Worm (Caenorhabditis elegans) whole organism, mixed stage, embryonic: Measurements from ENCODE around the gene T06A1.1.

Source experiments
- M03D4.4 ChIP-seq: sonication (generic microtip); optimal IDR thresholded peaks from 2 replicates; lab custom pipeline; 2017; ENCODE audit warnings: mild to moderate bottlenecking, missing genetic modification characterization, missing compliant biosample characterization
- bed-3 ChIP-seq: fragments of 200-800 bp; sonication (Bioruptor generic); optimal IDR thresholded peaks from 3 replicates; lab custom pipeline; 2018; ENCODE audit warnings: mild to moderate bottlenecking, missing genetic modification characterization, moderate library complexity, missing compliant biosample characterization
- blmp-1 ChIP-seq: fragments of 150-350 bp; optimal IDR thresholded peaks from 2 replicates; lab custom pipeline; 2014; ENCODE audit warnings: missing biosample characterization, missing genetic modification characterization
- ceh-39 ChIP-seq: fragments of 150-350 bp; optimal IDR thresholded peaks from 2 replicates; lab custom pipeline; 2014; ENCODE audit warnings: missing biosample characterization, missing genetic modification characterization
- ceh-43 ChIP-seq: fragments of 200-800 bp; sonication (Bioruptor generic); optimal IDR thresholded peaks from 2 replicates; lab custom pipeline; 2018; ENCODE audit warnings: mild to moderate bottlenecking, missing genetic modification characterization, moderate library complexity, missing compliant biosample characterization
- ceh-83 ChIP-seq: fragments of 200-800 bp; sonication (Bioruptor generic); optimal IDR thresholded peaks from 2 replicates; lab custom pipeline; 2018; ENCODE audit warnings: mild to moderate bottlenecking, missing genetic modification characterization, missing compliant biosample characterization
- ces-1 ChIP-seq: fragments of 150-350 bp; optimal IDR thresholded peaks from 2 replicates; lab custom pipeline; 2014; ENCODE audit warnings: missing biosample characterization, missing genetic modification reagents, missing genetic modification characterization
- cnd-1 ChIP-seq: fragments of 200-800 bp; sonication (Bioruptor generic); optimal IDR thresholded peaks from 2 replicates; lab custom pipeline; 2018; ENCODE audit warnings: mild to moderate bottlenecking, missing genetic modification characterization, missing compliant biosample characterization
- drap-1 ChIP-seq: fragments of 200-800 bp; sonication (Bioruptor generic); optimal IDR thresholded peaks from 3 replicates; lab custom pipeline; 2018; ENCODE audit warnings: mild to moderate bottlenecking, missing genetic modification characterization, missing compliant biosample characterization
- elt-1 ChIP-seq: sonication (generic microtip); optimal IDR thresholded peaks from 2 replicates; lab custom pipeline; 2017; ENCODE audit warnings: missing genetic modification characterization, mild to moderate bottlenecking, missing compliant biosample characterization, antibody characterized with exemption, moderate library complexity, borderline replicate concordance; ENCODE audit not compliant: insufficient read depth
- elt-3 ChIP-seq: fragments of 150-350 bp; optimal IDR thresholded peaks from 2 replicates; lab custom pipeline; 2014; ENCODE audit warnings: missing biosample characterization, missing genetic modification characterization
- flh-1 ChIP-seq: fragments of 200-800 bp; sonication (Bioruptor generic); optimal IDR thresholded peaks from 2 replicates; lab custom pipeline; 2018; ENCODE audit warnings: mild to moderate bottlenecking, missing genetic modification characterization, moderate library complexity, missing compliant biosample characterization
- hlh-1 ChIP-seq: fragments of 150-350 bp; optimal IDR thresholded peaks from 2 replicates; lab custom pipeline; 2014; ENCODE audit warnings: missing biosample characterization, missing genetic modification reagents, missing genetic modification characterization
- lin-32 ChIP-seq: fragments of 200-800 bp; sonication (Bioruptor generic); optimal IDR thresholded peaks from 2 replicates; lab custom pipeline; 2018; ENCODE audit warnings: mild to moderate bottlenecking, missing genetic modification characterization, missing compliant biosample characterization
- lsy-2 ChIP-seq: fragments of 150-350 bp; optimal IDR thresholded peaks from 2 replicates; lab custom pipeline; 2014; ENCODE audit warnings: missing biosample characterization, missing genetic modification characterization
- mab-5 ChIP-seq: fragments of 150-350 bp; optimal IDR thresholded peaks from 2 replicates; lab custom pipeline; 2014; ENCODE audit warnings: missing biosample characterization, missing genetic modification characterization
- mep-1 ChIP-seq: fragments of 150-350 bp; optimal IDR thresholded peaks from 2 replicates; lab custom pipeline; 2017; ENCODE audit warnings: missing biosample characterization, missing genetic modification reagents, missing genetic modification characterization, inconsistent platforms
- mls-2 ChIP-seq: sonication (generic microtip); optimal IDR thresholded peaks from 2 replicates; lab custom pipeline; 2016; ENCODE audit warnings: mild to moderate bottlenecking, missing genetic modification characterization, moderate library complexity, missing compliant biosample characterization
- nhr-12 ChIP-seq: fragments of 150-350 bp; optimal IDR thresholded peaks from 2 replicates; lab custom pipeline; 2014; ENCODE audit warnings: missing biosample characterization, missing genetic modification characterization
- nhr-2 ChIP-seq: fragments of 150-350 bp; optimal IDR thresholded peaks from 2 replicates; lab custom pipeline; 2014; ENCODE audit warnings: missing biosample characterization, missing genetic modification characterization
- nhr-237 ChIP-seq: fragments of 150-350 bp; optimal IDR thresholded peaks from 2 replicates; lab custom pipeline; 2014; ENCODE audit warnings: missing biosample characterization, missing genetic modification characterization
- nhr-76 ChIP-seq: sonication (generic microtip); optimal IDR thresholded peaks from 2 replicates; lab custom pipeline; 2017; ENCODE audit warnings: missing biosample characterization, missing genetic modification characterization
- pha-4 ChIP-seq: fragments of 150-350 bp; optimal IDR thresholded peaks from 2 replicates; lab custom pipeline; 2018; ENCODE audit warnings: missing biosample characterization, missing genetic modification reagents, missing genetic modification characterization
- sem-2 ChIP-seq: fragments of 200-800 bp; sonication (Bioruptor generic); optimal IDR thresholded peaks from 2 replicates; lab custom pipeline; 2018; ENCODE audit warnings: mild to moderate bottlenecking, missing genetic modification characterization, missing compliant biosample characterization
- snpc-4 ChIP-seq: fragments of 150-350 bp; optimal IDR thresholded peaks from 2 replicates; lab custom pipeline; 2014; ENCODE audit warnings: missing biosample characterization, missing genetic modification characterization
- sptf-1 ChIP-seq: sonication (generic microtip); optimal IDR thresholded peaks from 2 replicates; lab custom pipeline; 2017; ENCODE audit warnings: mild to moderate bottlenecking, missing genetic modification characterization, moderate library complexity, missing compliant biosample characterization
- unc-120 ChIP-seq: sonication (generic microtip); optimal IDR thresholded peaks from 2 replicates; lab custom pipeline; 2017; ENCODE audit warnings: missing genetic modification characterization, missing compliant biosample characterization; ENCODE audit not compliant: poor library complexity, severe bottlenecking
- unc-39 ChIP-seq: fragments of 150-350 bp; optimal IDR thresholded peaks from 2 replicates; lab custom pipeline; 2014; ENCODE audit warnings: missing biosample characterization, missing genetic modification characterization
- unc-62 ChIP-seq: fragments of 150-350 bp; optimal IDR thresholded peaks from 2 replicates; lab custom pipeline; 2014; ENCODE audit warnings: missing biosample characterization, missing genetic modification reagents, missing genetic modification characterization
- zip-8 ChIP-seq: fragments of 150-350 bp; optimal IDR thresholded peaks from 2 replicates; lab custom pipeline; 2014; ENCODE audit warnings: missing biosample characterization, missing genetic modification characterization
- ztf-11 ChIP-seq: fragments of 150-350 bp; optimal IDR thresholded peaks from 2 replicates; lab custom pipeline; 2014; ENCODE audit warnings: missing biosample characterization, missing genetic modification characterization

The T06A1.1 gene

DNA sequence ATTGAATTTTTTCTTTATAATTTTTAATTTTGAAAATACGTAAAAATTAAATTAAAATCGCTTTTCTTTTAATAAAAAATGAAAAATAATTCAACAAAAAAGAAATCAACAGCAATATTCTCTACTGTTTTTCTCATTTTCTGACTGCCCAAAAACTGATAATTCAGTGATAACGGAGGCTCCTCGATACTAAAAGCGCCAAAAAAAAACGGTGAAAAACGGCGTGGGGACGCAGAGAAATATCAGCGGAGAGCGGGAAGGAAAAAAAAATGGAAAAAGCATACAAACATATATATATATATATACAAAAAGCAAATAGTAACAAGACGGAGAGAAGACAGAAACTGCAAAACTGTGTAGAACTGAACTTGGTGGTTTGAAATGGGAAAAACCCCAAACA is 42.3 kb downstream of the T06A1.1 start:
- TF ChIP-seq sem-2 (GFP tag; lab: Kevin White, UChicago) (no peak), unc-39 (tag; lab: Kevin White, UChicago) (no peak), mep-1 (tag; lab: Kevin White, UChicago) (no peak), pha-4 (tag; lab: Kevin White, UChicago) (no peak), ceh-43 (GFP tag; lab: Kevin White, UChicago) (no peak), nhr-237 (tag; lab: Kevin White, UChicago) (no peak)
- TF ChIP-seq, all 35 proteins: peak for 0

DNA sequence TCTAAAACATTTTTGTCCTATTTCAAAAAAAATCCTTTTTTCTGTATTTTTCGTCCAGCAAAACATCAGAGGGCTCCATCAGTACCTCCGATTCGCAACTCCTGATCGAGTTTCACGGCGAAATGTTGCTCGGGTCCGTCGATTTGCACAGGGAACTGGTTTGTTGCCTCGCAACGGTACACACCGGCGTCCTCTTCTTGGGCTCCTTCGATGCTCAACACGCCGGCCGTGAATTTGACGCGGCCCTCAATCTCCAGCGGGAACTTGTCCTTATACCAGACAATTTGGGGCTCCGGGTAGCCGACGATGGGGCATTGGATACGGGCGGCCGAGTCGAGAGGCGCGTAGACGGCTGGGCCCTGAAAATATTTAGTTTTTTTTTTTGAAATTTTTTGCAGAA is 47.4 kb downstream of the T06A1.1 start:
- TF ChIP-seq snpc-4 (tag; lab: Kevin White, UChicago) (no peak), M03D4.4 (tag; lab: Kevin White, UChicago) (no peak), mep-1 (tag; lab: Kevin White, UChicago) (no peak), nhr-76 (tag; lab: Kevin White, UChicago) (no peak), lin-32 (GFP tag; lab: Kevin White, UChicago) (no peak), unc-39 (tag; lab: Kevin White, UChicago) (no peak), nhr-237 (tag; lab: Kevin White, UChicago) (no peak), sem-2 (GFP tag; lab: Kevin White, UChicago) (no peak), bed-3 (no peak)

DNA sequence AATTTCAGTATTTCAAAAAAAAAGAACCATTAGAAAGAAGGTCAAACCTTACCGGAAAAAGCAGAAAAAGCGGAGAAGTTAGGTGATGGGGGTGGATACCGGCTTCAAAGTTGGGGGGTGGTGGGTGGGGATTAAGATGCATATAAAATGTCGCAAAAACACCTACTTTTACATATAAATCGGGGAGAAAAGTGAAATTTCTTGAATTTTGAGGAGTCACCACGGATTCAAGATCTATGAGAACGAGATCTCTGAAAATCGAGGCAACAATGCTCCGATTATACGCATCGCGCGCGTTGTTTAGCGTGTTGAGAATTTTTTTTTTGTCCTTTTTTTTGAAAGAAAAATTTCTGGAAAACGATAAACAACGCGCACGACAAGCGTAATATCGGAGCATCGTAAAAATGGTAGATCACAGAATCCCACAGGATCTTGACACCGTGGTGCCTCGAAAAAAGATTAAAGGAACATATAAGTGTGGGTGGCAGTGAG is 49.8 kb downstream of the T06A1.1 start:
- TF ChIP-seq M03D4.4 (tag; lab: Kevin White, UChicago), result no peak
- TF ChIP-seq lsy-2, result no peak
- peak; percentile 73 for TF ChIP-seq sptf-1 (tag; lab: Kevin White, UChicago)
- peak; percentile 25 for TF ChIP-seq sem-2 (GFP tag; lab: Kevin White, UChicago)
- no peak for TF ChIP-seq unc-39 (tag; lab: Kevin White, UChicago)
- TF ChIP-seq hlh-1 (tag; lab: Kevin White, UChicago), result no peak
- no peak for TF ChIP-seq blmp-1 (tag; lab: Kevin White, UChicago)
- TF ChIP-seq zip-8, result no peak
- TF ChIP-seq elt-1 (tag; lab: Kevin White, UChicago), result no peak
- TF ChIP-seq drap-1 (GFP tag; lab: Kevin White, UChicago), result no peak
- TF ChIP-seq ces-1 (GFP tag; lab: Kevin White, UChicago), result no peak
- no peak for TF ChIP-seq lin-32 (GFP tag; lab: Kevin White, UChicago)
- TF ChIP-seq flh-1 (GFP tag; lab: Kevin White, UChicago), result no peak
- no peak for TF ChIP-seq nhr-12
- peak; percentile 59 for TF ChIP-seq mls-2
- TF ChIP-seq nhr-237 (tag; lab: Kevin White, UChicago), result no peak
- TF ChIP-seq ceh-43 (GFP tag; lab: Kevin White, UChicago), result no peak
- no peak for TF ChIP-seq ceh-39 (tag; lab: Kevin White, UChicago)
- TF ChIP-seq bed-3, result peak; percentile 29
- TF ChIP-seq mep-1 (tag; lab: Kevin White, UChicago), result no peak
- TF ChIP-seq unc-120 (tag; lab: Kevin White, UChicago), result no peak
- TF ChIP-seq nhr-2 (tag; lab: Kevin White, UChicago), result peak; percentile 1
- no peak for TF ChIP-seq elt-3 (tag; lab: Kevin White, UChicago)
- no peak for TF ChIP-seq ztf-11 (tag; lab: Kevin White, UChicago)
- no peak for TF ChIP-seq cnd-1
- TF ChIP-seq unc-62 (GFP tag; lab: Kevin White, UChicago), result no peak
- TF ChIP-seq ceh-83, result peak; percentile 49
- no peak for TF ChIP-seq snpc-4 (tag; lab: Kevin White, UChicago)
- no peak for TF ChIP-seq mab-5 (tag; lab: Kevin White, UChicago)
- TF ChIP-seq, all 35 proteins: peak for 6

DNA sequence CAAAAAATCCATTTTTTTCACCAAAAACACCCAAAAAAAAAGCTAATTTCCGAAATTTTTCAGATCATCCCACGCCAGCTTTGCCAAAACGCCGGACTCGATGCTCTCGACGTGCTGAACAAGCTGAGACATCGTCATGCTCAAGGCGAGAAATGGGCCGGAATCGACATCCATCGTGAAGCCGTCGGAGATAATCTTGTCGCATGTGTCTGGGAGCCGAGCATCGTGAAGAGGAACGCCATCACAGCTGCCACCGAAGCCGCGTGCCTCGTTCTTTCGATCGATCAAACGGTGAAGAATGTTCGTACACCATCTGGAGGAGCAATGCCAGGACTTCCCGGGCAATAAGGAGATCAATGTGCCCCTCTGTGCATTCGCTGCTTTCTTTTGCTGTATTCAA is 50.6 kb downstream of the T06A1.1 start:
- TF ChIP-seq mab-5 (tag; lab: Kevin White, UChicago), result no peak
- TF ChIP-seq ceh-83, result no peak
- no peak for TF ChIP-seq mls-2
- no peak for TF ChIP-seq unc-120 (tag; lab: Kevin White, UChicago)
- TF ChIP-seq flh-1 (GFP tag; lab: Kevin White, UChicago), result no peak
- TF ChIP-seq hlh-1 (tag; lab: Kevin White, UChicago), result no peak
- no peak for TF ChIP-seq ceh-43 (GFP tag; lab: Kevin White, UChicago)
- TF ChIP-seq unc-39 (tag; lab: Kevin White, UChicago), result no peak
- TF ChIP-seq blmp-1 (tag; lab: Kevin White, UChicago), result no peak
- TF ChIP-seq snpc-4 (tag; lab: Kevin White, UChicago), result no peak
- TF ChIP-seq lsy-2, result no peak
- no peak for TF ChIP-seq sem-2 (GFP tag; lab: Kevin White, UChicago)
- no peak for TF ChIP-seq bed-3
- TF ChIP-seq zip-8, result no peak
- TF ChIP-seq, all 35 proteins: peak for 0
